Fruit fly (Drosophila melanogaster) whole organism, embryonic: ENCODE data around the gene mEFG1.

Experiments
- Abd-B ChIP-seq: fragments of 200-800 bp; sonication (Bioruptor generic); optimal IDR thresholded peaks from 2 replicates; lab custom pipeline; 2018; ENCODE audit warnings: missing biosample characterization, mild to moderate bottlenecking, missing genetic modification characterization, moderate library complexity
- Adf1 ChIP-seq: fragments of 200-800 bp; sonication (Bioruptor generic); IDR thresholded peaks from 2 replicates; pipeline ENCODE4 v1.3.6; 2022; ENCODE audit warnings: missing biosample characterization, missing genetic modification characterization
- Aef1 ChIP-seq: fragments of 200-800 bp; sonication (Bioruptor generic); IDR thresholded peaks from 3 replicates; pipeline ENCODE4 v1.3.6; 2022; ENCODE audit warnings: missing biosample characterization, missing genetic modification characterization
- B-H2 ChIP-seq: fragments of 200-800 bp; sonication (Bioruptor generic); optimal IDR thresholded peaks from 2 replicates; lab custom pipeline; 2018; ENCODE audit warnings: missing biosample characterization, mild to moderate bottlenecking, missing genetic modification characterization
- CG11093 ChIP-seq: fragments of 200-800 bp; sonication (Bioruptor generic); IDR thresholded peaks from 3 replicates; pipeline ENCODE4 v1.3.6; 2022; ENCODE audit warnings: missing biosample characterization, missing genetic modification characterization
- CG11247 ChIP-seq: fragments of 200-800 bp; sonication (Bioruptor generic); IDR thresholded peaks from 2 replicates; pipeline ENCODE4 v1.3.6; 2022; ENCODE audit warnings: missing biosample characterization, missing genetic modification characterization
- CG11560 ChIP-seq: fragments of 200-800 bp; sonication (Bioruptor generic); IDR thresholded peaks from 3 replicates; pipeline ENCODE4 v1.3.6; 2022; ENCODE audit warnings: missing biosample characterization, missing genetic modification characterization
- CG12659 ChIP-seq: fragments of 200-800 bp; sonication (Bioruptor generic); optimal IDR thresholded peaks from 3 replicates; lab custom pipeline; 2017; ENCODE audit warnings: mild to moderate bottlenecking, missing biosample characterization, missing genetic modification reagents, missing genetic modification characterization
- CG13296 ChIP-seq: fragments of 200-800 bp; sonication (Bioruptor generic); optimal IDR thresholded peaks from 3 replicates; lab custom pipeline; 2018; ENCODE audit warnings: missing biosample characterization, mild to moderate bottlenecking, missing genetic modification characterization
- CG13624 ChIP-seq: fragments of 200-800 bp; sonication (Bioruptor generic); optimal IDR thresholded peaks from 2 replicates; lab custom pipeline; 2016; ENCODE audit warnings: missing biosample characterization, missing genetic modification characterization
- CG14667 ChIP-seq: fragments of 200-800 bp; sonication (Bioruptor generic); IDR thresholded peaks from 2 replicates; pipeline ENCODE4 v1.3.6; 2022; ENCODE audit warnings: missing biosample characterization, missing genetic modification characterization
- CG15073 ChIP-seq: fragments of 200-800 bp; sonication (Bioruptor generic); optimal IDR thresholded peaks from 2 replicates; lab custom pipeline; 2016; ENCODE audit warnings: missing biosample characterization, missing genetic modification characterization
- CG16779 ChIP-seq: fragments of 200-800 bp; sonication (Bioruptor generic); IDR thresholded peaks from 2 replicates; pipeline ENCODE4 v1.3.6; 2022; ENCODE audit warnings: missing biosample characterization, missing genetic modification characterization
- CG2199 ChIP-seq: fragments of 200-800 bp; sonication (Bioruptor generic); IDR thresholded peaks from 3 replicates; pipeline ENCODE4 v1.3.6; 2022; ENCODE audit warnings: missing biosample characterization, missing genetic modification characterization
- CG2678 ChIP-seq: fragments of 200-800 bp; sonication (Bioruptor generic); optimal IDR thresholded peaks from 3 replicates; lab custom pipeline; 2019; ENCODE audit warnings: missing biosample characterization, mild to moderate bottlenecking, missing genetic modification characterization, moderate library complexity
- CG32532 ChIP-seq: fragments of 200-800 bp; sonication (Bioruptor generic); IDR thresholded peaks from 2 replicates; pipeline ENCODE4 v1.3.6; 2022; ENCODE audit warnings: missing biosample characterization, missing genetic modification characterization
- CG32772 ChIP-seq: fragments of 200-800 bp; sonication (Bioruptor generic); IDR thresholded peaks from 2 replicates; pipeline ENCODE4 v1.3.6; 2022; ENCODE audit warnings: missing biosample characterization, missing genetic modification characterization
- CG3407 ChIP-seq: fragments of 200-800 bp; sonication (Bioruptor generic); optimal IDR thresholded peaks from 2 replicates; lab custom pipeline; 2018; ENCODE audit warnings: missing biosample characterization, mild to moderate bottlenecking, missing genetic modification characterization
- CG3847 ChIP-seq: fragments of 200-800 bp; sonication (Bioruptor generic); IDR thresholded peaks from 2 replicates; pipeline ENCODE4 v1.3.6; 2022; ENCODE audit warnings: missing biosample characterization, missing genetic modification characterization
- CG4282 ChIP-seq: fragments of 200-800 bp; sonication (Bioruptor generic); optimal IDR thresholded peaks from 2 replicates; lab custom pipeline; 2016; ENCODE audit warnings: missing biosample characterization, missing genetic modification characterization
- CG4404 ChIP-seq: fragments of 200-800 bp; sonication (Bioruptor generic); IDR thresholded peaks from 2 replicates; pipeline ENCODE4 v1.3.6; 2022; ENCODE audit warnings: missing biosample characterization, missing genetic modification characterization
- CG5245 ChIP-seq: fragments of 200-800 bp; sonication (Bioruptor generic); optimal IDR thresholded peaks from 3 replicates; lab custom pipeline; 2016; ENCODE audit warnings: missing biosample characterization, missing genetic modification characterization
- CG8359 ChIP-seq: fragments of 200-800 bp; sonication (Bioruptor generic); optimal IDR thresholded peaks from 2 replicates; lab custom pipeline; 2017; ENCODE audit warnings: missing biosample characterization, mild to moderate bottlenecking, missing genetic modification characterization, borderline replicate concordance
- Dad ChIP-seq: fragments of 200-800 bp; sonication (Bioruptor generic); optimal IDR thresholded peaks from 3 replicates; lab custom pipeline; 2016; ENCODE audit warnings: missing biosample characterization, missing genetic modification characterization
- Elba2 ChIP-seq: fragments of 200-800 bp; sonication (Bioruptor generic); optimal IDR thresholded peaks from 3 replicates; lab custom pipeline; 2016; ENCODE audit warnings: missing biosample characterization, missing genetic modification characterization
- Ets65A ChIP-seq: fragments of 200-800 bp; sonication (Bioruptor generic); peaks from one replicate; lab custom pipeline; 2016; ENCODE audit warnings: missing biosample characterization, missing genetic modification characterization
- Hey ChIP-seq: fragments of 200-800 bp; sonication (Bioruptor generic); optimal IDR thresholded peaks from 3 replicates; lab custom pipeline; 2018; ENCODE audit warnings: missing biosample characterization, mild to moderate bottlenecking, missing genetic modification characterization
- MBD-R2 ChIP-seq: fragments of 200-800 bp; sonication (Bioruptor generic); IDR thresholded peaks from 2 replicates; pipeline ENCODE4 v1.3.6; 2022; ENCODE audit warnings: missing biosample characterization, missing genetic modification characterization
- Mes4 ChIP-seq: fragments of 200-800 bp; sonication (Bioruptor generic); optimal IDR thresholded peaks from 2 replicates; lab custom pipeline; 2016; ENCODE audit warnings: missing biosample characterization, missing genetic modification characterization
- Sry-δ ChIP-seq: fragments of 200-800 bp; sonication (Bioruptor generic); optimal IDR thresholded peaks from 2 replicates; lab custom pipeline; 2016; ENCODE audit warnings: missing biosample characterization, missing genetic modification characterization
- amos ChIP-seq: fragments of 200-800 bp; sonication (Bioruptor generic); IDR thresholded peaks from 2 replicates; pipeline ENCODE4 v1.3.6; 2022; ENCODE audit warnings: missing biosample characterization, missing genetic modification characterization; ENCODE audit not compliant: partially characterized antibody
- aop ChIP-seq: fragments of 200-800 bp; sonication (Bioruptor generic); IDR thresholded peaks from 2 replicates; pipeline ENCODE4 v1.3.6; 2022; ENCODE audit warnings: missing biosample characterization, missing genetic modification characterization
- az2 ChIP-seq: fragments of 200-800 bp; sonication (Bioruptor generic); optimal IDR thresholded peaks from 3 replicates; lab custom pipeline; 2016; ENCODE audit warnings: missing biosample characterization, missing genetic modification characterization
- bowl ChIP-seq: fragments of 200-800 bp; sonication (Bioruptor generic); IDR thresholded peaks from 2 replicates; pipeline ENCODE4 v1.3.6; 2022; ENCODE audit warnings: missing biosample characterization, missing genetic modification characterization
- dati ChIP-seq: fragments of 200-800 bp; sonication (Bioruptor generic); IDR thresholded peaks from 2 replicates; pipeline ENCODE4 v1.3.6; 2022; ENCODE audit warnings: missing biosample characterization, missing genetic modification characterization
- fd64A ChIP-seq: fragments of 200-800 bp; sonication (Bioruptor generic); optimal IDR thresholded peaks from 3 replicates; lab custom pipeline; 2018; ENCODE audit warnings: missing biosample characterization, mild to moderate bottlenecking, missing genetic modification characterization
- grau ChIP-seq: fragments of 200-800 bp; optimal IDR thresholded peaks from 3 replicates; lab custom pipeline; 2019; ENCODE audit warnings: missing biosample characterization, mild to moderate bottlenecking, missing genetic modification characterization, moderate library complexity
- jigr1 ChIP-seq: fragments of 200-800 bp; sonication (Bioruptor generic); IDR thresholded peaks from 3 replicates; pipeline ENCODE4 v1.3.6; 2022; ENCODE audit warnings: missing biosample characterization, missing genetic modification characterization
- kah ChIP-seq: fragments of 200-800 bp; sonication (Bioruptor generic); optimal IDR thresholded peaks from 2 replicates; lab custom pipeline; 2018; ENCODE audit warnings: missing biosample characterization, mild to moderate bottlenecking, missing genetic modification characterization
- nerfin-1 ChIP-seq: fragments of 200-800 bp; sonication (Bioruptor generic); optimal IDR thresholded peaks from 3 replicates; lab custom pipeline; 2019; ENCODE audit warnings: missing biosample characterization, mild to moderate bottlenecking, missing genetic modification characterization, moderate library complexity
- pum ChIP-seq: fragments of 200-800 bp; sonication (Bioruptor generic); optimal IDR thresholded peaks from 2 replicates; lab custom pipeline; 2016; ENCODE audit warnings: missing biosample characterization, missing genetic modification characterization
- ranshi ChIP-seq: fragments of 200-800 bp; sonication (Bioruptor generic); IDR thresholded peaks from 2 replicates; pipeline ENCODE4 v1.3.6; 2022; ENCODE audit warnings: missing biosample characterization, missing genetic modification characterization
- schlank ChIP-seq: fragments of 200-800 bp; sonication (Bioruptor generic); optimal IDR thresholded peaks from 2 replicates; lab custom pipeline; 2018; ENCODE audit warnings: missing biosample characterization, mild to moderate bottlenecking, missing genetic modification characterization
- seq ChIP-seq: fragments of 200-800 bp; sonication (Bioruptor generic); IDR thresholded peaks from 2 replicates; pipeline ENCODE4 v1.3.6; 2022; ENCODE audit warnings: missing biosample characterization, missing genetic modification characterization
- sqz ChIP-seq: fragments of 200-800 bp; sonication (Bioruptor generic); optimal IDR thresholded peaks from 3 replicates; lab custom pipeline; 2018; ENCODE audit warnings: missing biosample characterization, mild to moderate bottlenecking, missing genetic modification characterization
- tgo ChIP-seq: fragments of 200-800 bp; sonication (Bioruptor generic); IDR thresholded peaks from 3 replicates; pipeline ENCODE4 v1.3.6; 2022; ENCODE audit warnings: missing biosample characterization, missing genetic modification characterization
- tio ChIP-seq: fragments of 200-800 bp; sonication (Bioruptor generic); optimal IDR thresholded peaks from 2 replicates; lab custom pipeline; 2017; ENCODE audit warnings: missing biosample characterization, missing genetic modification characterization, inconsistent platforms
- tll ChIP-seq, 2 experiments: fragments of 200-800 bp in 1 of 2; fragments of >200 bp in 1 of 2; sonication (Bioruptor generic) in 1 of 2; optimal IDR thresholded peaks; 2 replicates each; lab custom pipeline; 2017 to 2019; ENCODE audit warnings: missing biosample characterization in 2 of 2, missing genetic modification characterization in 2 of 2, mild to moderate bottlenecking in 1 of 2, moderate library complexity in 1 of 2
- tup ChIP-seq: fragments of 200-800 bp; sonication (Bioruptor generic); optimal IDR thresholded peaks from 2 replicates; lab custom pipeline; 2016; ENCODE audit warnings: missing biosample characterization, mild to moderate bottlenecking, missing genetic modification characterization, moderate library complexity
- unpg ChIP-seq: fragments of 200-800 bp; sonication (Bioruptor generic); optimal IDR thresholded peaks from 3 replicates; lab custom pipeline; 2018; ENCODE audit warnings: missing biosample characterization, mild to moderate bottlenecking, missing genetic modification characterization, moderate library complexity
- wek ChIP-seq: fragments of 200-800 bp; sonication (Bioruptor generic); optimal IDR thresholded peaks from 3 replicates; lab custom pipeline; 2018; ENCODE audit warnings: missing biosample characterization, mild to moderate bottlenecking, missing genetic modification characterization, moderate library complexity
- zfh1 ChIP-seq: fragments of 200-800 bp; sonication (Bioruptor generic); IDR thresholded peaks from 3 replicates; pipeline ENCODE4 v1.3.6; 2022; ENCODE audit warnings: missing biosample characterization, missing genetic modification characterization

Gene mEFG1

DNA sequence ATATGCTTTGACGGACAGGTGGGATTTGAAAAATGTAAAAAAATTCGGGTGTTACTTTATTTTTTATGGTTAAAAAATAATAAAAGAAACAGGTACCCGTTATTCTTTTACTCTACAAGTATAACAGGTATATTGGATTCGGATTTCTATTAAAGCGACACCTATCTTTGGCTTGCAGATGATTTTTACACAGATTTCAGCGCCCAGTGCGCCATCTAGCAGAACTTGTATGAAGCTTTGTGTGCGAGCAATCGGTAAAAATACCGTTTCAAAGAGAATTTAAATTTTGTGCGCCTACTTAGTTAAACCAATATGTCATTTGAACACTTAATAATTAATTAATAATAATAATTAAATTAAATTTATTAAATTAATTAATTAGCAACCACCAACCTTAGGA lies 35.2 kb upstream of the mEFG1 start (continued):
- TF ChIP-seq CG5245 (GFP tag; lab: Kevin White, UChicago) (peak; percentile 78), aop (GFP tag; lab: Robert Waterston, UW) (no peak), amos (peak; percentile 58), CG2678 (tag; lab: Kevin White, UChicago) (peak; percentile 25), CG12659 (peak; percentile 24), CG15073 (GFP tag; lab: Kevin White, UChicago) (no peak), schlank (tag; lab: Kevin White, UChicago) (no peak), tll (GFP tag; optimal IDR thresholded peaks at IDR 0.05; lab: Kevin White, UChicago) (no peak), grau (tag; lab: Kevin White, UChicago) (peak; percentile 68), zfh1 (GFP tag; lab: Robert Waterston, UW) (peak; percentile 64; the same call in 2 of the 3 replicates), az2 (GFP tag; lab: Kevin White, UChicago) (peak; percentile 64), Aef1 (GFP tag; lab: Robert Waterston, UW) (peak; percentile 20; the same call in 1 of the 3 replicates), B-H2 (GFP tag; lab: Kevin White, UChicago) (peak; percentile 6), CG32772 (GFP tag; lab: Robert Waterston, UW) (peak; percentile 42; the same call in 1 of the 2 replicates), tup (GFP tag; lab: Kevin White, UChicago) (no peak), ranshi (GFP tag; lab: Robert Waterston, UW) (no peak), wek (no peak), nerfin-1 (tag; lab: Kevin White, UChicago) (no peak), CG3847 (peak; percentile 52), pum (GFP tag; lab: Kevin White, UChicago) (peak; percentile 53), CG8359 (GFP tag; lab: Kevin White, UChicago) (peak; percentile 5), tio (GFP tag; lab: Kevin White, UChicago) (no peak), Abd-B (no peak), jigr1 (no peak), Dad (GFP tag; lab: Kevin White, UChicago) (no peak), CG13624 (GFP tag; lab: Kevin White, UChicago) (peak; percentile 1), Mes4 (no peak), CG2199 (GFP tag; lab: Robert Waterston, UW) (no peak), CG3407 (peak; percentile 28), CG13296 (GFP tag; lab: Kevin White, UChicago) (no peak), CG4404 (GFP tag; lab: Robert Waterston, UW) (no peak), fd64A (no peak), CG4282 (GFP tag; lab: Kevin White, UChicago) (no peak), Ets65A (GFP tag; lab: Kevin White, UChicago) (peak; percentile 87), CG32532 (GFP tag; lab: Robert Waterston, UW) (peak; percentile 87), CG11247 (0 out of 2 replicates have a peak, but pooled peaks have one; percentile 41), Sry-δ (GFP tag; lab: Kevin White, UChicago) (peak; percentile 10), CG11560 (no peak), CG14667 (GFP tag; lab: Robert Waterston, UW) (no peak), bowl (GFP tag; lab: Robert Waterston, UW) (no peak), Hey (no peak), kah (GFP tag; lab: Kevin White, UChicago) (no peak), seq (no peak), sqz (GFP tag; lab: Kevin White, UChicago) (no peak), MBD-R2 (GFP tag; lab: Robert Waterston, UW) (no peak), CG16779 (GFP tag; lab: Robert Waterston, UW) (peak; percentile 8; the same call in 1 of the 2 replicates), Elba2 (GFP tag; lab: Kevin White, UChicago) (no peak), dati (GFP tag; lab: Robert Waterston, UW) (no peak), tgo (GFP tag; lab: Robert Waterston, UW) (peak; percentile 36; the same call in 1 of the 3 replicates), unpg (GFP tag; lab: Kevin White, UChicago) (peak; percentile 34), Adf1 (GFP tag; lab: Robert Waterston, UW) (0 out of 2 replicates have a peak, but pooled peaks have one; percentile 8), CG11093 (GFP tag; lab: Robert Waterston, UW) (no peak)
